ENCODE assay signal across 1 fruit fly cellular context in genomic region chr3R:24205935-24206334, dm6.
TF ChIP-seq lines count a peak whose summit lies in the region.

No protein-coding gene starts in this region.

TF ChIP-seq in whole organism, embryonic, 481 proteins besides CTCF, POLR2A, EP300 and RAD21 (continued from another document):
- TF ChIP-seq Oli (tag; optimal IDR thresholded peaks at IDR 0.05; lab: Kevin White, UChicago) (peak; percentile 72), Hr3 (GFP tag; optimal IDR thresholded peaks at IDR 0.05; lab: Kevin White, UChicago) (peak; percentile 23), CG10147 (GFP tag; optimal IDR thresholded peaks at IDR 0.05; lab: Kevin White, UChicago) (no peak), CG9817 (tag; optimal IDR thresholded peaks at IDR 0.05; lab: Kevin White, UChicago) (no peak), CG7271 (tag; optimal IDR thresholded peaks at IDR 0.05; lab: Kevin White, UChicago) (no peak), tio (GFP tag; optimal IDR thresholded peaks at IDR 0.05; lab: Kevin White, UChicago) (peak; percentile 11), tap (tag; optimal IDR thresholded peaks at IDR 0.05; lab: Kevin White, UChicago) (peak; percentile 11), fd96Cb (tag; optimal IDR thresholded peaks at IDR 0.05; lab: Kevin White, UChicago) (peak; percentile 24), eve (GFP tag; optimal IDR thresholded peaks at IDR 0.05; lab: Kevin White, UChicago) (no peak), grau (tag; optimal IDR thresholded peaks at IDR 0.05; lab: Kevin White, UChicago) (peak; percentile 32), nmo (GFP tag; optimal IDR thresholded peaks at IDR 0.05; lab: Kevin White, UChicago) (peak; percentile 54), Sry-δ (GFP tag; optimal IDR thresholded peaks at IDR 0.05; lab: Kevin White, UChicago) (no peak), CG17359 (tag; optimal IDR thresholded peaks at IDR 0.05; lab: Kevin White, UChicago) (peak; percentile 23), CG17802 (tag; optimal IDR thresholded peaks at IDR 0.05; lab: Kevin White, UChicago) (no peak), gcm (GFP tag; optimal IDR thresholded peaks at IDR 0.05; lab: Kevin White, UChicago) (no peak), bsh (GFP tag; optimal IDR thresholded peaks at IDR 0.05; lab: Kevin White, UChicago) (no peak), CG5180 (GFP tag; optimal IDR thresholded peaks at IDR 0.05; lab: Kevin White, UChicago) (peak; percentile 14), CG10565 (GFP tag; optimal IDR thresholded peaks at IDR 0.05; lab: Kevin White, UChicago) (no peak), CG6689 (GFP tag; IDR thresholded peaks at IDR 0.05; lab: Robert Waterston, UW) (peak; percentile 38; the same call in 1 of the 2 replicates), odd (GFP tag; optimal IDR thresholded peaks at IDR 0.05; lab: Kevin White, UChicago) (peak; percentile 10), sqz (GFP tag; optimal IDR thresholded peaks at IDR 0.05; lab: Kevin White, UChicago) (no peak), trh (GFP tag; optimal IDR thresholded peaks at IDR 0.05; lab: Kevin White, UChicago) (no peak), gem (tag; optimal IDR thresholded peaks at IDR 0.05; lab: Kevin White, UChicago) (peak; percentile 61), unpg (GFP tag; optimal IDR thresholded peaks at IDR 0.05; lab: Kevin White, UChicago) (no peak), dpn (GFP tag; optimal IDR thresholded peaks at IDR 0.05; lab: Kevin White, UChicago) (no peak), CG12236 (GFP tag; optimal IDR thresholded peaks at IDR 0.05; lab: Kevin White, UChicago) (no peak), sug (tag; optimal IDR thresholded peaks at IDR 0.05; lab: Kevin White, UChicago) (no peak), CG3847 (GFP tag; IDR thresholded peaks at IDR 0.05; lab: Robert Waterston, UW) (no peak), CG14965 (GFP tag; optimal IDR thresholded peaks at IDR 0.05; lab: Kevin White, UChicago; ENCODE audit: borderline replicate concordance) (no peak), prd (optimal IDR thresholded peaks at IDR 0.05; lab: Kevin White, UChicago) (no peak), prd (GFP tag; IDR thresholded peaks at IDR 0.05; lab: Robert Waterston, UW) (0 out of 3 replicates have a peak, but pooled peaks have one; percentile 20), B-H2 (GFP tag; optimal IDR thresholded peaks at IDR 0.05; lab: Kevin White, UChicago) (no peak), H15 (GFP tag; IDR thresholded peaks at IDR 0.05; lab: Robert Waterston, UW) (0 out of 3 replicates have a peak, but pooled peaks have one; percentile 26), CG10431 (GFP tag; optimal IDR thresholded peaks at IDR 0.05; lab: Kevin White, UChicago) (no peak), Lim3 (GFP tag; IDR thresholded peaks at IDR 0.05; lab: Robert Waterston, UW) (no peak), dysf (GFP tag; IDR thresholded peaks at IDR 0.05; lab: Robert Waterston, UW) (0 out of 3 replicates have a peak, but pooled peaks have one; percentile 23), Mrtf (GFP tag; IDR thresholded peaks at IDR 0.05; lab: Robert Waterston, UW) (no peak), CG8290 (GFP tag; optimal IDR thresholded peaks at IDR 0.05; lab: Kevin White, UChicago) (no peak), CG8290 (tag; optimal IDR thresholded peaks at IDR 0.05; lab: Kevin White, UChicago) (no peak), D19B (GFP tag; optimal IDR thresholded peaks at IDR 0.05; lab: Kevin White, UChicago) (peak; percentile 77), ssp (GFP tag; IDR thresholded peaks at IDR 0.05; lab: Robert Waterston, UW) (no peak), Fer2 (tag; optimal IDR thresholded peaks at IDR 0.05; lab: Kevin White, UChicago) (no peak), caup (GFP tag; optimal IDR thresholded peaks at IDR 0.05; lab: Kevin White, UChicago; ENCODE audit: severe bottlenecking) (no peak), unc-4 (GFP tag; IDR thresholded peaks at IDR 0.05; lab: Robert Waterston, UW; ENCODE audit: partially characterized antibody) (no peak), CG12769 (tag; optimal IDR thresholded peaks at IDR 0.05; lab: Kevin White, UChicago) (no peak), nerfin-1 (tag; optimal IDR thresholded peaks at IDR 0.05; lab: Kevin White, UChicago) (no peak), CG10267 (tag; optimal IDR thresholded peaks at IDR 0.05; lab: Kevin White, UChicago) (no peak), amos (GFP tag; IDR thresholded peaks at IDR 0.05; lab: Robert Waterston, UW; ENCODE audit: partially characterized antibody) (no peak), Optix (GFP tag; IDR thresholded peaks at IDR 0.05; lab: Robert Waterston, UW) (no peak), CG8359 (GFP tag; optimal IDR thresholded peaks at IDR 0.05; lab: Kevin White, UChicago; ENCODE audit: borderline replicate concordance) (no peak), chif (GFP tag; optimal IDR thresholded peaks at IDR 0.05; lab: Kevin White, UChicago) (no peak), dmrt99B (tag; optimal IDR thresholded peaks at IDR 0.05; lab: Kevin White, UChicago) (peak; percentile 74), sc (optimal IDR thresholded peaks at IDR 0.05; lab: Kevin White, UChicago) (no peak), sc (GFP tag; optimal IDR thresholded peaks at IDR 0.05; lab: Kevin White, UChicago) (peak; percentile 12), CG6683 (GFP tag; optimal IDR thresholded peaks at IDR 0.05; lab: Kevin White, UChicago) (no peak), Atf-2 (GFP tag; optimal IDR thresholded peaks at IDR 0.05; lab: Kevin White, UChicago) (no peak), CG8924 (tag; optimal IDR thresholded peaks at IDR 0.05; lab: Kevin White, UChicago) (peak; percentile 12), CG18262 (tag; optimal IDR thresholded peaks at IDR 0.05; lab: Kevin White, UChicago) (peak; percentile 57), CG11504 (tag; optimal IDR thresholded peaks at IDR 0.05; lab: Kevin White, UChicago) (peak; percentile 78), HHEX (GFP tag; optimal IDR thresholded peaks at IDR 0.05; lab: Kevin White, UChicago) (peak; percentile 15), Sox100B (GFP tag; optimal IDR thresholded peaks at IDR 0.05; lab: Kevin White, UChicago) (peak; percentile 73), CG17328 (GFP tag; IDR thresholded peaks at IDR 0.05; lab: Robert Waterston, UW) (no peak), CG17568 (GFP tag; optimal IDR thresholded peaks at IDR 0.05; lab: Kevin White, UChicago) (no peak), cg (GFP tag; optimal IDR thresholded peaks at IDR 0.05; lab: Kevin White, UChicago) (no peak), ind (GFP tag; optimal IDR thresholded peaks at IDR 0.05; lab: Kevin White, UChicago) (peak; percentile 5), CG1647 (GFP tag; optimal IDR thresholded peaks at IDR 0.05; lab: Kevin White, UChicago) (no peak), CG2678 (tag; optimal IDR thresholded peaks at IDR 0.05; lab: Kevin White, UChicago) (peak; percentile 47), CG34376 (GFP tag; optimal IDR thresholded peaks at IDR 0.05; lab: Kevin White, UChicago) (no peak), cas (GFP tag; IDR thresholded peaks at IDR 0.05; lab: Robert Waterston, UW) (no peak), jigr1 (GFP tag; IDR thresholded peaks at IDR 0.05; lab: Robert Waterston, UW) (0 out of 3 replicates have a peak, but pooled peaks have one; percentile 23), Mes4 (GFP tag; optimal IDR thresholded peaks at IDR 0.05; lab: Kevin White, UChicago) (no peak), Elba2 (GFP tag; optimal IDR thresholded peaks at IDR 0.05; lab: Kevin White, UChicago) (no peak), D (optimal IDR thresholded peaks at IDR 0.05; lab: Kevin White, UChicago) (no peak), D (GFP tag; optimal IDR thresholded peaks at IDR 0.05; lab: Kevin White, UChicago) (no peak), dmrt11E (tag; optimal IDR thresholded peaks at IDR 0.05; lab: Kevin White, UChicago) (no peak), phol (tag; optimal IDR thresholded peaks at IDR 0.05; lab: Kevin White, UChicago) (peak; percentile 66), TFAM (GFP tag; optimal IDR thresholded peaks at IDR 0.05; lab: Kevin White, UChicago) (no peak), CG6791 (GFP tag; IDR thresholded peaks at IDR 0.05; lab: Robert Waterston, UW; ENCODE audit: partially characterized antibody) (no peak), gfzf (GFP tag; optimal IDR thresholded peaks at IDR 0.05; lab: Kevin White, UChicago) (no peak), gcm2 (GFP tag; optimal IDR thresholded peaks at IDR 0.05; lab: Kevin White, UChicago) (no peak), CG12659 (GFP tag; optimal IDR thresholded peaks at IDR 0.05; lab: Kevin White, UChicago) (peak; percentile 27), otp (GFP tag; IDR thresholded peaks at IDR 0.05; lab: Robert Waterston, UW) (no peak), Fer3 (tag; optimal IDR thresholded peaks at IDR 0.05; lab: Kevin White, UChicago) (no peak), Abd-B (GFP tag; optimal IDR thresholded peaks at IDR 0.05; lab: Kevin White, UChicago) (peak; percentile 1), cad (GFP tag; optimal IDR thresholded peaks at IDR 0.05; lab: Kevin White, UChicago) (no peak), salm (tag; optimal IDR thresholded peaks at IDR 0.05; lab: Kevin White, UChicago) (no peak), CG7839 (tag; optimal IDR thresholded peaks at IDR 0.05; lab: Kevin White, UChicago) (peak; percentile 50), slbo (GFP tag; IDR thresholded peaks at IDR 0.05; lab: Robert Waterston, UW) (0 out of 2 replicates have a peak, but pooled peaks have one; percentile 16), CG16815 (GFP tag; optimal IDR thresholded peaks at IDR 0.05; lab: Kevin White, UChicago) (no peak), CG9437 (GFP tag; optimal IDR thresholded peaks at IDR 0.05; lab: Kevin White, UChicago) (peak; percentile 51), CG12391 (tag; optimal IDR thresholded peaks at IDR 0.05; lab: Kevin White, UChicago) (peak; percentile 38), Eip74EF (GFP tag; optimal IDR thresholded peaks at IDR 0.05; lab: Kevin White, UChicago) (peak in 1 of 2 experiments; percentile 54), exex (tag; optimal IDR thresholded peaks at IDR 0.05; lab: Kevin White, UChicago) (no peak), Hr39 (optimal IDR thresholded peaks at IDR 0.05; lab: Kevin White, UChicago) (no peak), CG31441 (GFP tag; IDR thresholded peaks at IDR 0.05; lab: Robert Waterston, UW) (peak; percentile 63; the same call in 1 of the 2 replicates), CG2712 (tag; optimal IDR thresholded peaks at IDR 0.05; lab: Kevin White, UChicago) (peak; percentile 25), CG6272 (GFP tag; IDR thresholded peaks at IDR 0.05; lab: Robert Waterston, UW) (no peak), gsb (GFP tag; IDR thresholded peaks at IDR 0.05; lab: Robert Waterston, UW) (no peak), CG9215 (GFP tag; IDR thresholded peaks at IDR 0.05; lab: Robert Waterston, UW) (no peak), Oaz (GFP tag; IDR thresholded peaks at IDR 0.05; lab: Robert Waterston, UW) (no peak), Ets65A (GFP tag; lab: Kevin White, UChicago) (no peak), Hmr (GFP tag; optimal IDR thresholded peaks at IDR 0.05; lab: Kevin White, UChicago) (peak; percentile 2), B-H1 (GFP tag; IDR thresholded peaks at IDR 0.05; lab: Robert Waterston, UW) (no peak), Med (GFP tag; lab: Kevin White, UChicago) (peak; percentile 63), CG17385 (GFP tag; optimal IDR thresholded peaks at IDR 0.05; lab: Kevin White, UChicago) (peak; percentile 25)
